Worm (Caenorhabditis elegans) whole organism, L2 larva: ENCODE measurements around the gene msrp-3.

Experiments used
- C34F6.9 ChIP-seq: fragments of 150-350 bp; optimal IDR thresholded peaks from 2 replicates; lab custom pipeline; 2014; ENCODE audit warnings: missing biosample characterization, missing genetic modification characterization
- R02D3.7 ChIP-seq: fragments of 150-350 bp; optimal IDR thresholded peaks from 2 replicates; lab custom pipeline; 2014; ENCODE audit warnings: missing biosample characterization, missing genetic modification characterization
- Y55F3AM.14 ChIP-seq: fragments of 200-800 bp; sonication (Bioruptor generic); optimal IDR thresholded peaks from 2 replicates; lab custom pipeline; 2018; ENCODE audit warnings: mild to moderate bottlenecking, missing genetic modification characterization, missing compliant biosample characterization
- ZK546.5 ChIP-seq: sonication (generic microtip); optimal IDR thresholded peaks from 2 replicates; lab custom pipeline; 2017; ENCODE audit warnings: missing biosample characterization, missing genetic modification characterization
- ama-1 ChIP-seq: fragments of 150-350 bp; optimal IDR thresholded peaks from 2 replicates; lab custom pipeline; 2018; ENCODE audit warnings: inconsistent platforms
- ceh-16 ChIP-seq: fragments of 150-350 bp; optimal IDR thresholded peaks from 2 replicates; lab custom pipeline; 2014; ENCODE audit warnings: missing biosample characterization, missing genetic modification characterization
- ceh-82 ChIP-seq: fragments of 150-350 bp; optimal IDR thresholded peaks from 2 replicates; lab custom pipeline; 2014; ENCODE audit warnings: missing biosample characterization, missing genetic modification characterization
- crh-2 ChIP-seq: sonication (generic microtip); optimal IDR thresholded peaks from 2 replicates; lab custom pipeline; 2017; ENCODE audit warnings: missing biosample characterization, missing genetic modification characterization
- dmd-4 ChIP-seq: sonication (generic microtip); optimal IDR thresholded peaks from 2 replicates; lab custom pipeline; 2017; ENCODE audit warnings: missing biosample characterization, missing genetic modification characterization
- egl-27 ChIP-seq: sonication (generic microtip); optimal IDR thresholded peaks from 3 replicates; lab custom pipeline; 2017; ENCODE audit warnings: missing biosample characterization, missing genetic modification reagents, missing genetic modification characterization
- elt-1 ChIP-seq: fragments of 150-350 bp; optimal IDR thresholded peaks from 2 replicates; lab custom pipeline; 2014; ENCODE audit warnings: missing biosample characterization, missing genetic modification characterization
- fos-1 ChIP-seq: fragments of 150-350 bp; optimal IDR thresholded peaks from 2 replicates; lab custom pipeline; 2014; ENCODE audit warnings: missing biosample characterization, missing genetic modification characterization
- gmeb-1 ChIP-seq: fragments of 150-350 bp; optimal IDR thresholded peaks from 2 replicates; lab custom pipeline; 2014; ENCODE audit warnings: missing biosample characterization, missing genetic modification characterization
- lin-11 ChIP-seq: fragments of 150-350 bp; sonication (generic microtip); optimal IDR thresholded peaks from 2 replicates; lab custom pipeline; 2014; ENCODE audit warnings: missing biosample characterization, missing genetic modification characterization, inconsistent platforms, mixed read lengths
- lin-39 ChIP-seq: fragments of 150-350 bp; optimal IDR thresholded peaks from 2 replicates; lab custom pipeline; 2014; ENCODE audit warnings: missing biosample characterization, missing genetic modification reagents, missing genetic modification characterization
- lsy-2 ChIP-seq, 2 experiments: fragments of 150-350 bp in 1 of 2; sonication (generic microtip) in 1 of 2; optimal IDR thresholded peaks; 2 replicates each; lab custom pipeline; 2014 to 2017; ENCODE audit warnings: missing biosample characterization in 2 of 2, missing genetic modification characterization in 2 of 2
- mbf-1 ChIP-seq: sonication (generic microtip); optimal IDR thresholded peaks from 2 replicates; lab custom pipeline; 2017; ENCODE audit warnings: missing biosample characterization, missing genetic modification characterization
- nhr-129 ChIP-seq: fragments of 150-350 bp; optimal IDR thresholded peaks from 2 replicates; lab custom pipeline; 2014; ENCODE audit warnings: missing biosample characterization, missing genetic modification characterization
- nhr-21 ChIP-seq: fragments of 150-350 bp; optimal IDR thresholded peaks from 2 replicates; lab custom pipeline; 2014; ENCODE audit warnings: missing biosample characterization, missing genetic modification characterization
- nhr-23 ChIP-seq: fragments of 150-350 bp; optimal IDR thresholded peaks from 2 replicates; lab custom pipeline; 2014; ENCODE audit warnings: missing biosample characterization, missing genetic modification reagents, missing genetic modification characterization
- nhr-237 ChIP-seq: fragments of 150-350 bp; optimal IDR thresholded peaks from 2 replicates; lab custom pipeline; 2014; ENCODE audit warnings: missing biosample characterization, missing genetic modification characterization
- nhr-25 ChIP-seq: fragments of 150-350 bp; sonication (generic microtip); optimal IDR thresholded peaks from 3 replicates; lab custom pipeline; 2014; ENCODE audit warnings: missing biosample characterization, missing genetic modification characterization
- nhr-6 ChIP-seq: fragments of 150-350 bp; optimal IDR thresholded peaks from 2 replicates; lab custom pipeline; 2014; ENCODE audit warnings: missing biosample characterization, missing genetic modification characterization
- peb-1 ChIP-seq: fragments of 150-350 bp; optimal IDR thresholded peaks from 2 replicates; lab custom pipeline; 2014; ENCODE audit warnings: missing biosample characterization, missing genetic modification characterization
- sem-4 ChIP-seq: fragments of 150-350 bp; optimal IDR thresholded peaks from 2 replicates; lab custom pipeline; 2014; ENCODE audit warnings: missing biosample characterization, missing genetic modification reagents, missing genetic modification characterization
- skn-1 ChIP-seq: sonication (generic microtip); optimal IDR thresholded peaks from 2 replicates; lab custom pipeline; 2017; ENCODE audit warnings: missing biosample characterization, missing genetic modification characterization
- sma-9 ChIP-seq, 2 experiments: fragments of 150-350 bp in 1 of 2; sonication (generic microtip) in 1 of 2; optimal IDR thresholded peaks; 2 replicates each; lab custom pipeline; 2014 to 2016; ENCODE audit warnings: missing genetic modification characterization in 2 of 2, mild to moderate bottlenecking in 1 of 2, missing biosample characterization in 1 of 2, missing compliant biosample characterization in 1 of 2, missing genetic modification reagents in 1 of 2, moderate library complexity in 1 of 2
- snpc-4 ChIP-seq: fragments of 150-350 bp; optimal IDR thresholded peaks from 2 replicates; lab custom pipeline; 2014; ENCODE audit warnings: missing biosample characterization, missing genetic modification characterization
- unc-39 ChIP-seq: fragments of 150-350 bp; optimal IDR thresholded peaks from 2 replicates; lab custom pipeline; 2014; ENCODE audit warnings: missing biosample characterization, missing genetic modification characterization
- ztf-1 ChIP-seq: fragments of 200-800 bp; sonication (Bioruptor generic); conservative IDR thresholded peaks from 2 replicates; pipeline ENCODE4 v1.3.6; 2022; ENCODE audit warnings: missing genetic modification characterization, missing compliant biosample characterization
- ztf-11 ChIP-seq: sonication (generic microtip); optimal IDR thresholded peaks from 2 replicates; lab custom pipeline; 2017; ENCODE audit warnings: missing biosample characterization, missing genetic modification characterization
- ztf-4 ChIP-seq: fragments of 150-350 bp; optimal IDR thresholded peaks from 2 replicates; lab custom pipeline; 2014; ENCODE audit warnings: missing biosample characterization, missing genetic modification characterization

The msrp-3 gene

ce11 chrII:799700-800099 is 14.9 kb downstream of the msrp-3 start, which contains the start of gene F46F5.14:
TSS of gene F46F5.14 (plus strand) at chrII:800000.
- no peak for TF ChIP-seq peb-1 (tag; lab: Kevin White, UChicago)
- TF ChIP-seq ceh-82 (tag; lab: Kevin White, UChicago), result no peak
- no peak for TF ChIP-seq ama-1 (lab: Kevin White, UChicago)
- no peak for TF ChIP-seq sem-4 (tag; lab: Kevin White, UChicago)
- no peak for TF ChIP-seq sma-9 (GFP tag; optimal IDR thresholded peaks at IDR 0.05; lab: Kevin White, UChicago)
- no peak for TF ChIP-seq sma-9 (tag; optimal IDR thresholded peaks at IDR 0.05; lab: Kevin White, UChicago)
- TF ChIP-seq elt-1 (tag; lab: Kevin White, UChicago), result no peak
- no peak for TF ChIP-seq unc-39
- TF ChIP-seq nhr-23 (tag; lab: Kevin White, UChicago), result no peak
- TF ChIP-seq ztf-4 (tag; lab: Kevin White, UChicago), result no peak
- no peak for TF ChIP-seq fos-1 (tag; lab: Kevin White, UChicago)
- TF ChIP-seq ztf-1 (GFP tag; lab: Robert Waterston, UW), result no peak
- no peak for TF ChIP-seq ZK546.5
- TF ChIP-seq R02D3.7 (tag; lab: Kevin White, UChicago), result no peak

ce11 chrII:797445-797844 is 17.2 kb downstream of the msrp-3 start:
- TF ChIP-seq skn-1 (tag; lab: Kevin White, UChicago) (no peak), R02D3.7 (tag; lab: Kevin White, UChicago) (no peak), ama-1 (lab: Kevin White, UChicago) (no peak), snpc-4 (tag; lab: Kevin White, UChicago) (no peak), nhr-129 (no peak), crh-2 (tag; lab: Kevin White, UChicago) (no peak), unc-39 (no peak), lin-39 (no peak), nhr-237 (tag; lab: Kevin White, UChicago) (no peak), ztf-4 (tag; lab: Kevin White, UChicago) (no peak), lsy-2 (tag; optimal IDR thresholded peaks at IDR 0.05; lab: Kevin White, UChicago) (no peak), gmeb-1 (no peak), ZK546.5 (no peak), fos-1 (tag; lab: Kevin White, UChicago) (no peak), ztf-11 (tag; lab: Kevin White, UChicago) (no peak), ztf-1 (GFP tag; lab: Robert Waterston, UW) (no peak), nhr-21 (tag; lab: Kevin White, UChicago) (no peak), Y55F3AM.14 (GFP tag; lab: Kevin White, UChicago) (no peak), sem-4 (tag; lab: Kevin White, UChicago) (no peak), egl-27 (tag; lab: Kevin White, UChicago) (no peak)
- TF ChIP-seq, all 48 proteins: peak for 0

- TF ChIP-seq lin-11 (tag; lab: Kevin White, UChicago) (no peak), nhr-6 (no peak), unc-39 (no peak)
These were observed 17.7 kb downstream of the msrp-3 start for ce11 chrII:796916-797315.

ce11 chrII:791828-792227 is 22.8 kb downstream of the msrp-3 start, which contains the start of gene F46F5.1:
TSS of gene F46F5.1 (minus strand) at chrII:791928.
- TF ChIP-seq lin-11 (tag; lab: Kevin White, UChicago) (no peak), sma-9 (GFP tag; optimal IDR thresholded peaks at IDR 0.05; lab: Kevin White, UChicago) (no peak), sma-9 (tag; optimal IDR thresholded peaks at IDR 0.05; lab: Kevin White, UChicago) (no peak)

- TF ChIP-seq lin-11 (tag; lab: Kevin White, UChicago), result no peak
- TF ChIP-seq lsy-2 (tag; optimal IDR thresholded peaks at IDR 0.05; lab: Kevin White, UChicago), result no peak
- TF ChIP-seq nhr-6, result no peak
- TF ChIP-seq nhr-237 (tag; lab: Kevin White, UChicago), result no peak
- TF ChIP-seq dmd-4 (tag; lab: Kevin White, UChicago), result no peak
- no peak for TF ChIP-seq mbf-1
- no peak for TF ChIP-seq sem-4 (tag; lab: Kevin White, UChicago)
- TF ChIP-seq nhr-25 (tag; lab: Kevin White, UChicago), result no peak
- no peak for TF ChIP-seq skn-1 (tag; lab: Kevin White, UChicago)
- TF ChIP-seq ceh-16 (tag; lab: Kevin White, UChicago), result no peak
- no peak for TF ChIP-seq nhr-129
- TF ChIP-seq egl-27 (tag; lab: Kevin White, UChicago), result no peak
- no peak for TF ChIP-seq C34F6.9 (tag; lab: Kevin White, UChicago)
- no peak for TF ChIP-seq nhr-23 (tag; lab: Kevin White, UChicago)
- TF ChIP-seq, all 48 proteins: peak for 0
These were observed 26.5 kb downstream of the msrp-3 start, which contains the start of gene F46F5.15 for ce11 chrII:788139-788538. TSS of gene F46F5.15 (plus strand) at chrII:788439.
